Worm (Caenorhabditis elegans): ENCODE measurements around the gene idpp-7.

DNA sequence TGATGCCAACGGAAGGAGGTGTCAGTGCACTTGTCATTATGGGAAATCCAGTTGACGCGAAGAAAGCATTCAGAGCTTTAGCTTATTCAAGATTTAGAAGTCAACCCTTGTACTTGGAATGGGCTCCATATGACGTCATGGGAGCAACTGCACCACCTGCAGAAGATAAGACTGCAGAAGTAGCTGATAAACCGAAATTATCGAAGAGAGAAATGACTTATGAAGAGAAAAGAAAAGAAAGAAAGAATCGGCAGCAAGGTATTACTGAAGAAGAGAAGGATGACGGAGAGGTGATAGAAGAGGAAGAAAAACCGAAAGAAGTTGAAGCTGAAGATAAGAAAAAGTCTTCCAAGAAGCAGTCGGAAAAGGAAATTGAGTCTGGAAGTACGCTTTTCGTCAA is 8.4 kb downstream of the idpp-7 start:
- TF ChIP-seq ztf-11 (tag; optimal IDR thresholded peaks at IDR 0.05): no peak
- no peak for TF ChIP-seq lin-39 (tag; optimal IDR thresholded peaks at IDR 0.05)
- no peak for TF ChIP-seq elt-1 (tag; optimal IDR thresholded peaks at IDR 0.05)
- no peak for TF ChIP-seq ceh-9 (tag; optimal IDR thresholded peaks at IDR 0.05)
- TF ChIP-seq eor-1 (tag; optimal IDR thresholded peaks at IDR 0.05): no peak
- no peak for TF ChIP-seq lin-15B (tag; optimal IDR thresholded peaks at IDR 0.05)
- TF ChIP-seq unc-62 (GFP tag; optimal IDR thresholded peaks at IDR 0.05): no peak
- TF ChIP-seq nhr-67 (tag; optimal IDR thresholded peaks at IDR 0.05): no peak
- TF ChIP-seq jun-1 (tag; optimal IDR thresholded peaks at IDR 0.05): no peak

Data from whole organism, L3 larva.